Worm (Caenorhabditis elegans) whole organism, L4 larva: ENCODE measurements around the gene parn-1.

Experiments used
- F10B5.3 ChIP-seq: sonication (generic microtip); optimal IDR thresholded peaks from 2 replicates; lab custom pipeline; 2016; ENCODE audit warnings: mild to moderate bottlenecking, missing genetic modification characterization, missing compliant biosample characterization
- F49E8.2 ChIP-seq: sonication (generic microtip); optimal IDR thresholded peaks from 2 replicates; lab custom pipeline; 2016; ENCODE audit warnings: missing compliant biosample characterization, mild to moderate bottlenecking, missing genetic modification characterization, borderline replicate concordance
- ama-1 ChIP-seq: fragments of 150-350 bp; optimal IDR thresholded peaks from 2 replicates; lab custom pipeline; 2014; ENCODE audit warnings: inconsistent platforms, mixed read lengths
- ceh-82 ChIP-seq: sonication (generic microtip); optimal IDR thresholded peaks from 2 replicates; lab custom pipeline; 2017; ENCODE audit warnings: missing biosample characterization, missing genetic modification characterization
- fkh-10 ChIP-seq: fragments of 150-350 bp; optimal IDR thresholded peaks from 2 replicates; lab custom pipeline; 2014; ENCODE audit warnings: missing biosample characterization, missing genetic modification reagents, missing genetic modification characterization
- lin-39 ChIP-seq: fragments of 150-350 bp; optimal IDR thresholded peaks from 2 replicates; lab custom pipeline; 2014; ENCODE audit warnings: missing biosample characterization, missing genetic modification reagents, missing genetic modification characterization
- lir-3 ChIP-seq: sonication (generic microtip); optimal IDR thresholded peaks from 2 replicates; lab custom pipeline; 2016; ENCODE audit warnings: mild to moderate bottlenecking, missing genetic modification characterization, missing compliant biosample characterization
- nhr-102 ChIP-seq: sonication (generic microtip); optimal IDR thresholded peaks from 2 replicates; lab custom pipeline; 2016; ENCODE audit warnings: mild to moderate bottlenecking, missing genetic modification characterization, moderate library complexity, missing compliant biosample characterization
- nhr-48 ChIP-seq: sonication (generic microtip); optimal IDR thresholded peaks from 2 replicates; lab custom pipeline; 2016; ENCODE audit warnings: mild to moderate bottlenecking, missing genetic modification characterization, missing compliant biosample characterization
- skn-1 ChIP-seq: fragments of 150-350 bp; optimal IDR thresholded peaks from 2 replicates; lab custom pipeline; 2014; ENCODE audit warnings: missing biosample characterization, missing genetic modification characterization
- unc-62 ChIP-seq, 3 experiments: fragments of 150-350 bp in 1 of 3; sonication (generic microtip); optimal IDR thresholded peaks in 2 of 3; peaks in 1 of 3; 1 replicate in 1 of 3; 2 replicates in 2 of 3; lab custom pipeline; 2014 to 2017; ENCODE audit warnings: missing biosample characterization in 3 of 3, missing genetic modification characterization in 3 of 3, missing genetic modification reagents in 3 of 3, missing genotype in 1 of 3
- zag-1 ChIP-seq: fragments of 150-350 bp; optimal IDR thresholded peaks from 2 replicates; lab custom pipeline; 2014; ENCODE audit warnings: missing biosample characterization, missing genetic modification characterization

ce11 chrV:12695968-12696367 lies 913 bp upstream of the parn-1 start, which contains the start of gene K10C8.4:
- no peak for TF ChIP-seq nhr-48 (tag; lab: Kevin White, UChicago)
- TF ChIP-seq lir-3: no peak
- no peak for TF ChIP-seq zag-1
- TF ChIP-seq lin-39: no peak
- TF ChIP-seq F10B5.3 (tag; lab: Kevin White, UChicago): no peak
- TF ChIP-seq F49E8.2 (tag; lab: Kevin White, UChicago): no peak
- no peak for TF ChIP-seq nhr-102 (tag; lab: Kevin White, UChicago)
- no peak for TF ChIP-seq fkh-10
- no peak for TF ChIP-seq skn-1 (tag; lab: Kevin White, UChicago)
- no peak for TF ChIP-seq ama-1 (lab: Kevin White, UChicago)
- TF ChIP-seq ceh-82 (tag; lab: Kevin White, UChicago): no peak
- no peak for TF ChIP-seq unc-62 (GFP tag; optimal IDR thresholded peaks at IDR 0.05 in 1 of 2; lab: Kevin White, UChicago)
- TF ChIP-seq unc-62 (tag; optimal IDR thresholded peaks at IDR 0.05; lab: Kevin White, UChicago): no peak
